Worm (Caenorhabditis elegans): Measurements from ENCODE around the gene srj-19.

Gene srj-19

DNA sequence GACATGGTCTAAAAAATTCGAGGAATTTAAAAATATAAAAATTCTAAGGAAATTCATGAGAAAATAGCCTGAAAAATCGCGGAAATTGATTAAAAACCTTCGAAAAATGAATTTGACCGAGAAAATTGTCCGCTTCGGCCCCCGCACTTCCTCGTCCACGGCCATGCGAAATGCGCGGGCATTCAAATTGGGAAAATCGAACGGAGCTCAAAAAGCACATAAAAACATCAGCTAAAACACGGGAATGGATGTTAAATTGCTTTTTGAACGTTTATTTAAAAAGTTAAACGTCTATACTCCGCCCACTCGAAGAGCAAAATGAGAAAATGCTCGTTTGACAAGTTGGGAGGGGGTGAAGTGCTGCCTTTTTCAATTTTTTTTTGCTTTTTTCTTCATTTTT, 32.5 kb upstream of the srj-19 start, which contains the start of gene F53E10.6 (continued):
- TF ChIP-seq xbp-1 (tag; optimal IDR thresholded peaks at IDR 0.05) (peak; percentile 21), ets-5 (GFP tag; IDR thresholded peaks at IDR 0.05) (no peak), dsc-1 (tag; optimal IDR thresholded peaks at IDR 0.05) (peak; percentile 17), nhr-71 (tag; optimal IDR thresholded peaks at IDR 0.05) (peak; percentile 60), ces-1 (GFP tag; optimal IDR thresholded peaks at IDR 0.05) (no peak), lir-3 (tag; optimal IDR thresholded peaks at IDR 0.05; ENCODE audit: poor library complexity) (peak; percentile 74), aly-2 (tag; optimal IDR thresholded peaks at IDR 0.05) (no peak), ceh-8 (GFP tag; optimal IDR thresholded peaks at IDR 0.05) (no peak), mef-2 (tag; optimal IDR thresholded peaks at IDR 0.05) (no peak), lin-39 (tag; optimal IDR thresholded peaks at IDR 0.05) (no peak), irx-1 (tag; optimal IDR thresholded peaks at IDR 0.05) (peak; percentile 62), tbx-2 (tag; optimal IDR thresholded peaks at IDR 0.05) (peak; percentile 44), lin-14 (GFP tag; optimal IDR thresholded peaks at IDR 0.05) (peak; percentile 34), C04F5.9 (tag; optimal IDR thresholded peaks at IDR 0.05) (no peak), aha-1 (tag; optimal IDR thresholded peaks at IDR 0.05) (no peak), mab-9 (GFP tag; IDR thresholded peaks at IDR 0.05) (no peak), zip-4 (GFP tag; optimal IDR thresholded peaks at IDR 0.05) (no peak), lin-13 (GFP tag; optimal IDR thresholded peaks at IDR 0.05) (no peak), sox-4 (tag; optimal IDR thresholded peaks at IDR 0.05) (no peak), skn-1 (tag; optimal IDR thresholded peaks at IDR 0.05) (peak; percentile 35), lsy-2 (tag; optimal IDR thresholded peaks at IDR 0.05) (peak; percentile 42 to 56), nhr-28 (tag; optimal IDR thresholded peaks at IDR 0.05) (no peak), egl-27 (tag; optimal IDR thresholded peaks at IDR 0.05) (no peak), efl-1 (optimal IDR thresholded peaks at IDR 0.05) (peak; percentile 75 to 91), efl-1 (GFP tag; optimal IDR thresholded peaks at IDR 0.05 in 1 of 2) (peak; percentile 91 to 99), unc-98 (GFP tag; IDR thresholded peaks at IDR 0.05) (peak; percentile 50; the same call in 1 of the 2 replicates), zag-1 (tag; optimal IDR thresholded peaks at IDR 0.05) (no peak), F16B12.6 (tag; optimal IDR thresholded peaks at IDR 0.05) (peak; percentile 36), unc-86 (tag; optimal IDR thresholded peaks at IDR 0.05) (no peak), fkh-4 (tag; optimal IDR thresholded peaks at IDR 0.05; ENCODE audit: borderline replicate concordance) (no peak), unc-62 (GFP tag; optimal IDR thresholded peaks at IDR 0.05) (no peak), mdl-1 (tag; optimal IDR thresholded peaks at IDR 0.05) (no peak), nhr-47 (tag; optimal IDR thresholded peaks at IDR 0.05) (peak; percentile 63), sup-37 (GFP tag; optimal IDR thresholded peaks at IDR 0.05) (no peak), unc-30 (tag; optimal IDR thresholded peaks at IDR 0.05) (no peak), lin-35 (GFP tag; optimal IDR thresholded peaks at IDR 0.05) (peak; percentile 90 to 93), nhr-12 (tag; optimal IDR thresholded peaks at IDR 0.05) (no peak), alr-1 (tag; optimal IDR thresholded peaks at IDR 0.05; ENCODE audit: borderline replicate concordance) (no peak), C34B4.2 (tag; optimal IDR thresholded peaks at IDR 0.05) (no peak)

DNA sequence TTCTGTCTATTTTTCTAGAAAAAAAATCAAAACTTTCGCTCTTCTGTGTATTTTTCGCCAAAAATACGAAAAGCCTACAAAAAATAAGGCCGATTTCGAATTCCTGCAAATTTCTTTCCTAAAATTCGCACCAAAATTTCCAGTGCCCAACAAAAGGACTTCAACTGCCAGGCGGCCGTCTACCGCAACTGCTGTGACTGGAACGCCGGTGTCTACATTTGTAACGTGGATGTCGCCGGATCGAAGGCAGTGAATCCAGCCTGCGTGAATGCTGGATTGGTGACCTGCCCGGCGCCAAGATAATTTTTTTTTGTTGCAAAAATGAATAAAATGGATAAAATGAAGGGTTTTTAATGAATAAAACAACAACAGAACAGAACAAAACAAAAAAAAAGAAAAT, 31.3 kb upstream of the srj-19 start:
- TF ChIP-seq rnt-1 (tag; optimal IDR thresholded peaks at IDR 0.05) (no peak), nhr-90 (tag; optimal IDR thresholded peaks at IDR 0.05; ENCODE audit: poor library complexity) (no peak), tbx-2 (tag; optimal IDR thresholded peaks at IDR 0.05) (no peak), lin-13 (GFP tag; optimal IDR thresholded peaks at IDR 0.05) (no peak), pax-3 (tag; optimal IDR thresholded peaks at IDR 0.05) (no peak), pag-3 (tag; optimal IDR thresholded peaks at IDR 0.05; ENCODE audit: borderline replicate concordance, insufficient read depth) (no peak), nhr-76 (tag; optimal IDR thresholded peaks at IDR 0.05) (no peak), nhr-85 (tag) (no peak), lsy-2 (tag; optimal IDR thresholded peaks at IDR 0.05) (no peak), jun-1 (tag; optimal IDR thresholded peaks at IDR 0.05) (no peak), unc-130 (tag; optimal IDR thresholded peaks at IDR 0.05) (no peak), aha-1 (tag; optimal IDR thresholded peaks at IDR 0.05) (no peak), mef-2 (tag; optimal IDR thresholded peaks at IDR 0.05) (no peak), lin-15B (tag; optimal IDR thresholded peaks at IDR 0.05) (no peak)

Data from whole organism, L1 larva.